Worm (Caenorhabditis elegans) whole organism, L2 larva: ENCODE measurements around the gene grsp-2.
"Not testable (repeated sequence)": the region's sequence is repeated elsewhere in the genome, so short reads cannot be mapped to it uniquely, and the experiment has no call there.

Experiments used
- C34F6.9 ChIP-seq: fragments of 150-350 bp; optimal IDR thresholded peaks from 2 replicates; lab custom pipeline; 2014; ENCODE audit warnings: missing biosample characterization, missing genetic modification characterization
- F13H6.1 ChIP-seq: sonication (generic microtip); optimal IDR thresholded peaks from 2 replicates; lab custom pipeline; 2016; ENCODE audit warnings: missing genetic modification characterization, missing compliant biosample characterization
- Y55F3AM.14 ChIP-seq: fragments of 200-800 bp; sonication (Bioruptor generic); optimal IDR thresholded peaks from 2 replicates; lab custom pipeline; 2018; ENCODE audit warnings: mild to moderate bottlenecking, missing genetic modification characterization, missing compliant biosample characterization
- ZK546.5 ChIP-seq: sonication (generic microtip); optimal IDR thresholded peaks from 2 replicates; lab custom pipeline; 2017; ENCODE audit warnings: missing biosample characterization, missing genetic modification characterization
- alr-1 ChIP-seq: fragments of 150-350 bp; optimal IDR thresholded peaks from 2 replicates; lab custom pipeline; 2014; ENCODE audit warnings: missing biosample characterization, missing genetic modification characterization
- blmp-1 ChIP-seq: sonication (generic microtip); optimal IDR thresholded peaks from 2 replicates; lab custom pipeline; 2017; ENCODE audit warnings: missing genetic modification characterization, mild to moderate bottlenecking, missing compliant biosample characterization, antibody characterized with exemption, moderate library complexity; ENCODE audit not compliant: insufficient read depth
- ceh-16 ChIP-seq: fragments of 150-350 bp; optimal IDR thresholded peaks from 2 replicates; lab custom pipeline; 2014; ENCODE audit warnings: missing biosample characterization, missing genetic modification characterization
- ceh-82 ChIP-seq: fragments of 150-350 bp; optimal IDR thresholded peaks from 2 replicates; lab custom pipeline; 2014; ENCODE audit warnings: missing biosample characterization, missing genetic modification characterization
- crh-2 ChIP-seq: sonication (generic microtip); optimal IDR thresholded peaks from 2 replicates; lab custom pipeline; 2017; ENCODE audit warnings: missing biosample characterization, missing genetic modification characterization
- dmd-4 ChIP-seq: sonication (generic microtip); optimal IDR thresholded peaks from 2 replicates; lab custom pipeline; 2017; ENCODE audit warnings: missing biosample characterization, missing genetic modification characterization
- egl-27 ChIP-seq: sonication (generic microtip); optimal IDR thresholded peaks from 3 replicates; lab custom pipeline; 2017; ENCODE audit warnings: missing biosample characterization, missing genetic modification reagents, missing genetic modification characterization
- elt-3 ChIP-seq: sonication (generic microtip); optimal IDR thresholded peaks from 2 replicates; lab custom pipeline; 2017; ENCODE audit warnings: missing biosample characterization, missing genetic modification characterization
- lin-11 ChIP-seq: fragments of 150-350 bp; sonication (generic microtip); optimal IDR thresholded peaks from 2 replicates; lab custom pipeline; 2014; ENCODE audit warnings: missing biosample characterization, missing genetic modification characterization, inconsistent platforms, mixed read lengths
- lsy-2 ChIP-seq, 2 experiments: fragments of 150-350 bp in 1 of 2; sonication (generic microtip) in 1 of 2; optimal IDR thresholded peaks; 2 replicates each; lab custom pipeline; 2014 to 2017; ENCODE audit warnings: missing biosample characterization in 2 of 2, missing genetic modification characterization in 2 of 2
- mab-5 ChIP-seq: fragments of 150-350 bp; optimal IDR thresholded peaks from 2 replicates; lab custom pipeline; 2014; ENCODE audit warnings: missing biosample characterization, missing genetic modification characterization
- mbf-1 ChIP-seq: sonication (generic microtip); optimal IDR thresholded peaks from 2 replicates; lab custom pipeline; 2017; ENCODE audit warnings: missing biosample characterization, missing genetic modification characterization
- mdl-1 ChIP-seq, 2 experiments: fragments of 150-350 bp in 1 of 2; sonication (generic microtip) in 1 of 2; optimal IDR thresholded peaks; 2 replicates each; lab custom pipeline; 2017; ENCODE audit warnings: missing biosample characterization in 2 of 2, missing genetic modification characterization in 2 of 2
- nhr-10 ChIP-seq: sonication (generic microtip); optimal IDR thresholded peaks from 2 replicates; lab custom pipeline; 2017; ENCODE audit warnings: missing biosample characterization, missing genetic modification characterization
- nhr-11 ChIP-seq: fragments of 150-350 bp; optimal IDR thresholded peaks from 2 replicates; lab custom pipeline; 2014; ENCODE audit warnings: missing biosample characterization, missing genetic modification characterization
- nhr-12 ChIP-seq: fragments of 150-350 bp; optimal IDR thresholded peaks from 2 replicates; lab custom pipeline; 2014; ENCODE audit warnings: missing biosample characterization, missing genetic modification characterization
- nhr-129 ChIP-seq: fragments of 150-350 bp; optimal IDR thresholded peaks from 2 replicates; lab custom pipeline; 2014; ENCODE audit warnings: missing biosample characterization, missing genetic modification characterization
- nhr-21 ChIP-seq: fragments of 150-350 bp; optimal IDR thresholded peaks from 2 replicates; lab custom pipeline; 2014; ENCODE audit warnings: missing biosample characterization, missing genetic modification characterization
- nhr-23 ChIP-seq: fragments of 150-350 bp; optimal IDR thresholded peaks from 2 replicates; lab custom pipeline; 2014; ENCODE audit warnings: missing biosample characterization, missing genetic modification reagents, missing genetic modification characterization
- nhr-25 ChIP-seq: fragments of 150-350 bp; sonication (generic microtip); optimal IDR thresholded peaks from 3 replicates; lab custom pipeline; 2014; ENCODE audit warnings: missing biosample characterization, missing genetic modification characterization
- nhr-6 ChIP-seq: fragments of 150-350 bp; optimal IDR thresholded peaks from 2 replicates; lab custom pipeline; 2014; ENCODE audit warnings: missing biosample characterization, missing genetic modification characterization
- nhr-77 ChIP-seq: fragments of 150-350 bp; optimal IDR thresholded peaks from 2 replicates; lab custom pipeline; 2014; ENCODE audit warnings: missing biosample characterization, missing genetic modification characterization
- peb-1 ChIP-seq: fragments of 150-350 bp; optimal IDR thresholded peaks from 2 replicates; lab custom pipeline; 2014; ENCODE audit warnings: missing biosample characterization, missing genetic modification characterization
- sem-4 ChIP-seq: fragments of 150-350 bp; optimal IDR thresholded peaks from 2 replicates; lab custom pipeline; 2014; ENCODE audit warnings: missing biosample characterization, missing genetic modification reagents, missing genetic modification characterization
- skn-1 ChIP-seq: sonication (generic microtip); optimal IDR thresholded peaks from 2 replicates; lab custom pipeline; 2017; ENCODE audit warnings: missing biosample characterization, missing genetic modification characterization
- sma-3 ChIP-seq: sonication (generic microtip); optimal IDR thresholded peaks from 2 replicates; lab custom pipeline; 2016; ENCODE audit warnings: missing genetic modification reagents, missing genetic modification characterization, missing compliant biosample characterization
- sma-9 ChIP-seq, 2 experiments: fragments of 150-350 bp in 1 of 2; sonication (generic microtip) in 1 of 2; optimal IDR thresholded peaks; 2 replicates each; lab custom pipeline; 2014 to 2016; ENCODE audit warnings: missing genetic modification characterization in 2 of 2, mild to moderate bottlenecking in 1 of 2, missing biosample characterization in 1 of 2, missing compliant biosample characterization in 1 of 2, missing genetic modification reagents in 1 of 2, moderate library complexity in 1 of 2
- unc-39 ChIP-seq: fragments of 150-350 bp; optimal IDR thresholded peaks from 2 replicates; lab custom pipeline; 2014; ENCODE audit warnings: missing biosample characterization, missing genetic modification characterization
- unc-55 ChIP-seq: fragments of 150-350 bp; sonication (generic microtip); optimal IDR thresholded peaks from 3 replicates; lab custom pipeline; 2014; ENCODE audit warnings: missing biosample characterization, missing genetic modification reagents, missing genetic modification characterization
- unc-62 ChIP-seq: fragments of 150-350 bp; optimal IDR thresholded peaks from 2 replicates; lab custom pipeline; 2014; ENCODE audit warnings: missing biosample characterization, missing genetic modification reagents, missing genetic modification characterization
- zag-1 ChIP-seq: fragments of 150-350 bp; optimal IDR thresholded peaks from 2 replicates; lab custom pipeline; 2014; ENCODE audit warnings: missing biosample characterization, missing genetic modification characterization
- ztf-1 ChIP-seq: fragments of 200-800 bp; sonication (Bioruptor generic); conservative IDR thresholded peaks from 2 replicates; pipeline ENCODE4 v1.3.6; 2022; ENCODE audit warnings: missing genetic modification characterization, missing compliant biosample characterization
- ztf-11 ChIP-seq: sonication (generic microtip); optimal IDR thresholded peaks from 2 replicates; lab custom pipeline; 2017; ENCODE audit warnings: missing biosample characterization, missing genetic modification characterization

Gene grsp-2

DNA sequence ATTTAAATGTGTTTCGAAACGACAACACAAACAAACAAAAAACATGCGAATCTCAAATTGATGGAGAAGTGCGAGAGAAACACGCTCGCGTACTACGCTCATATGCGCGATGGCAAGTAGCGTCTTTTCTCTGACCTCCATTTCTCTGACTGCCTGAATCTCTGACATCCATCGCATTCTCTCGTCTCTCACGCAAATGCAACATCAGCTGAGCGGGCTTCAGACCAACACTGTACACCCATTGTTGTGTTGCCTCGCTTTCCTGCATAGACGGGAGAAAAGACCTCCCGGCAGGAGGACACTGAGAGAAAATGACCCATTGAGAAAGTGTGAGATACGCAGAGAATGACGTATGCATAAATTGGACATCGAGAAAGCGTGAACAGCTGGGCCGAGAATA is 34.0 kb upstream of the grsp-2 start (continued):
- TF ChIP-seq unc-55 (GFP tag; lab: Kevin White, UChicago) = peak; percentile 45
- TF ChIP-seq blmp-1 (tag; lab: Kevin White, UChicago) = peak; percentile 52
- no peak for TF ChIP-seq zag-1 (tag; lab: Kevin White, UChicago)
- TF ChIP-seq lin-11 (tag; lab: Kevin White, UChicago) = no peak
- no peak for TF ChIP-seq nhr-23 (tag; lab: Kevin White, UChicago)
- TF ChIP-seq dmd-4 (tag; lab: Kevin White, UChicago) = no peak
- TF ChIP-seq nhr-10 (tag; lab: Kevin White, UChicago) = no peak
- TF ChIP-seq sma-9 (GFP tag; optimal IDR thresholded peaks at IDR 0.05; lab: Kevin White, UChicago) = peak; percentile 73
- TF ChIP-seq sma-9 (tag; optimal IDR thresholded peaks at IDR 0.05; lab: Kevin White, UChicago) = no peak
- TF ChIP-seq sma-3 (GFP tag; lab: Kevin White, UChicago) = peak; percentile 57
- peak; percentile 88 for TF ChIP-seq C34F6.9 (tag; lab: Kevin White, UChicago)
- peak; percentile 84 for TF ChIP-seq egl-27
- TF ChIP-seq ztf-11 (tag; lab: Kevin White, UChicago) = no peak
- peak; percentile 9 for TF ChIP-seq mab-5
- TF ChIP-seq unc-62 (GFP tag; lab: Kevin White, UChicago) = no peak
- TF ChIP-seq nhr-12 = no peak
- no peak for TF ChIP-seq nhr-11 (tag; lab: Kevin White, UChicago)
- no peak for TF ChIP-seq ztf-1 (GFP tag; lab: Robert Waterston, UW)
- peak; percentile 74 for TF ChIP-seq peb-1
- TF ChIP-seq F13H6.1 = peak; percentile 85
- no peak for TF ChIP-seq ceh-82 (tag; lab: Kevin White, UChicago)

DNA sequence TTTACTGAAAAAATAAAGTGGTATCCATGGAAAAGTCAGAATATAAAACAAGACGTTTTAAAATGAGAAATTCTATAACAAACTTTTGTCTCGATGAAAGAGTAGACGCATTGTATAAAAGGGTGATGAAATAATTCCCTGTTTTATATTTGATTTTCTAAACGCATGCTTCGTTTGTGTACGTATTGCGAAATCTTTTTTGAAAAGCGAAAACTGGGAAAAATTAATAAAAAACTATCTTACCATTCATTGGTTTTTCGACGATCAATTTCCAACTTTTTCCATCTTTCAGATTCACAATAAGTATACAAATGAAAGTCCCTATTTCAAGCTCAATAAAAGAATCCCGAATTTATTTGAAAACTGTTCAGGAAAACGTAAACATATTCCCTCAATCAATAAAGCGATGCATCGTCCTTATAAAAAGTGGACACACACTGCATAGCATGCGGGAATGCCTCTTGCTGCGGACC is 31.2 kb upstream of the grsp-2 start, which contains the start of gene C33D9.13:
Gene C33D9.13, minus strand, starts transcription at position 423 of the 473 bp plus-strand sequence.
- TF ChIP-seq mab-5 (no peak), lsy-2 (tag; optimal IDR thresholded peaks at IDR 0.05; lab: Kevin White, UChicago) (no peak), F13H6.1 (no peak), crh-2 (tag; lab: Kevin White, UChicago) (no peak), elt-3 (tag; lab: Kevin White, UChicago) (no peak), blmp-1 (tag; lab: Kevin White, UChicago) (no peak), nhr-10 (tag; lab: Kevin White, UChicago) (no peak), nhr-12 (no peak), mdl-1 (tag; optimal IDR thresholded peaks at IDR 0.05; lab: Kevin White, UChicago) (no peak), sem-4 (no peak), unc-55 (GFP tag; lab: Kevin White, UChicago) (peak; percentile 48), ceh-16 (tag; lab: Kevin White, UChicago) (no peak), C34F6.9 (tag; lab: Kevin White, UChicago) (peak; percentile 24)

DNA sequence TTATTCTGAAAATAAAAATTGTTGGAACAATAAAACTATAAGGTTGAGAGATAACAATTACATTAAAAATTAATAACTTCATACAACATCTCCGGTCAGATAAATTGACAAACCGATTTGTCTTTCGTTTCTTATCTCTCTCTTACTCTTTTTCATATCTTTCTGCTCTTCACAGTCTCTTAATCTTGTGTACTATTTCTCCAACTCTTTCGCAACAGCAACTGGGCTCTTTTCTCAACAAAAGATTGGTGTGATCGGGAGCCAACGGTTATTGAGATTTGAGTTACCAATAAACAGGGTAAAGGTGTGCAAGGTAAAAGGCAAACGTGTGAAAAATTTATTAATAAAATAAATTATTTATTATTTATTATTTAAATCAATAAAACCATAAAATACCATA is 29.5 kb upstream of the grsp-2 start, which contains the start of gene C33D9.8:
Gene C33D9.8, minus strand, starts transcription at position 99 of the 400 bp plus-strand sequence.
- TF ChIP-seq lsy-2 (tag; optimal IDR thresholded peaks at IDR 0.05; lab: Kevin White, UChicago) (peak in 1 of 2 experiments; percentile 30), unc-55 (GFP tag; lab: Kevin White, UChicago) (peak; percentile 60), dmd-4 (tag; lab: Kevin White, UChicago) (no peak), nhr-12 (no peak), C34F6.9 (tag; lab: Kevin White, UChicago) (peak; percentile 40)

DNA sequence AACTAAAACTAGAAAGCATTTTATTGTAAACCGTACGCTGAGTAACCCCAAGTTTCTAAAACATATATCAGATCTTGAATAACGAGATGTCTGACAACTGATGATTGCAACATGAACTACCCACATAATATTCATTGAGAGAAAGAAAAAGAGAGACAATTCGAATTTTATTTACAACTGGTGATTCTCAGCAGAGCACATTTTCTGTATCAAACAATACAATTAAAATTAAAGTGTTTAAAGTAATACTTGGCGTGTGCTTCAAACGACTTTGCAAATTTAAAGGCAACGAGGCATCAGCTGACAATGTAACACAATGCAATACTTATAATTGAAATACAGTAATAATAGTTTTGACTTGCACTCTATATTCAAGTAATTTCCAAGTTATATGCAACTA is 28.1 kb upstream of the grsp-2 start, which contains the start of gene C33D9.10:
Gene C33D9.10, minus strand, starts transcription at position 101 of the 400 bp plus-strand sequence.
- TF ChIP-seq ZK546.5; ceh-16 (tag; lab: Kevin White, UChicago); mab-5: not testable (repeated sequence)

DNA sequence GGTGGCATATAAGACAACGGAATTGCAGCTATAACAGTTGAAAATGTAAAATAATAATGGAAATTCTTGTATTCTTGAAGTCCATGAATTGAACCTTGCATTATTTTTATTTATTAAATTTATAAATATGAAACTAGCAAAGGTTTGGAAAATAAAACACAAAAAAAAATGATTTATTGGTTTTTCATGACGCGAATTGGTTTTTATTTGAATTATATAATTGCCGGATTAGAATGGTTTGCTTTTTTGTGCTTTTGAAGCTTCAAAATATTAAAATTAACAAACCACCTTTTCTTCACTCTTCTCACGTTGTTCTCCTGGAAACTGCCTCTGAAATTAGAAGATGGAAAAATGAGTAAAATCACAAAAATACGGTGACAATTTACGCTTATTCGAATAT is 26.0 kb upstream of the grsp-2 start, which contains the start of gene sru-35:
Gene sru-35, minus strand, starts transcription at position 101 of the 400 bp plus-strand sequence.
- TF ChIP-seq Y55F3AM.14 (GFP tag; lab: Kevin White, UChicago) = no peak
- TF ChIP-seq nhr-129 (tag; lab: Kevin White, UChicago) = no peak
- TF ChIP-seq nhr-10 (tag; lab: Kevin White, UChicago) = no peak
- no peak for TF ChIP-seq F13H6.1
- TF ChIP-seq nhr-6 = no peak
- TF ChIP-seq mbf-1 (tag; lab: Kevin White, UChicago) = no peak
- TF ChIP-seq alr-1 = no peak
- no peak for TF ChIP-seq ceh-82 (tag; lab: Kevin White, UChicago)
- TF ChIP-seq unc-55 (GFP tag; lab: Kevin White, UChicago) = no peak
- TF ChIP-seq mdl-1 (tag; optimal IDR thresholded peaks at IDR 0.05; lab: Kevin White, UChicago) = no peak
- TF ChIP-seq ztf-1 (GFP tag; lab: Robert Waterston, UW) = no peak
- no peak for TF ChIP-seq nhr-77 (tag; lab: Kevin White, UChicago)
- no peak for TF ChIP-seq nhr-21
- TF ChIP-seq dmd-4 (tag; lab: Kevin White, UChicago) = no peak
- no peak for TF ChIP-seq ZK546.5
- TF ChIP-seq skn-1 (tag; lab: Kevin White, UChicago) = no peak
- TF ChIP-seq unc-39 (tag; lab: Kevin White, UChicago) = no peak
- TF ChIP-seq nhr-11 (tag; lab: Kevin White, UChicago) = no peak
- TF ChIP-seq nhr-25 (tag; lab: Kevin White, UChicago) = no peak
